Worm (Caenorhabditis elegans) whole organism, young adult: ENCODE data around the gene R07E5.7.

ENCODE experiments used
- B0035.1 ChIP-seq: sonication (generic microtip); optimal IDR thresholded peaks from 2 replicates; lab custom pipeline; 2016; ENCODE audit warnings: missing genetic modification characterization, mild to moderate bottlenecking, missing compliant biosample characterization, missing genotype, missing genetic modification reagents
- F33H1.4 ChIP-seq: fragments of 200-800 bp; sonication (Bioruptor generic); IDR thresholded peaks from 2 replicates; pipeline ENCODE4 v1.3.6; 2022; ENCODE audit warnings: missing genetic modification reagents, missing genetic modification characterization, missing compliant biosample characterization
- F52B5.7 ChIP-seq: sonication (generic microtip); optimal IDR thresholded peaks from 2 replicates; lab custom pipeline; 2016; ENCODE audit warnings: mild to moderate bottlenecking, missing genetic modification characterization, missing compliant biosample characterization
- Y95B8A.8 ChIP-seq: fragments of 200-800 bp; sonication (Bioruptor generic); IDR thresholded peaks from 2 replicates; pipeline ENCODE4 v1.3.6; 2022; ENCODE audit warnings: missing genetic modification reagents, missing genetic modification characterization, missing compliant biosample characterization
- akir-1 ChIP-seq: fragments of 200-800 bp; sonication (Bioruptor generic); optimal IDR thresholded peaks from 2 replicates; lab custom pipeline; 2018; ENCODE audit warnings: mild to moderate bottlenecking, missing genetic modification characterization, moderate library complexity, missing compliant biosample characterization
- ama-1 ChIP-seq, 3 experiments: fragments of 150-350 bp in 1 of 3; sonication (generic microtip) in 2 of 3; optimal IDR thresholded peaks; 2 replicates each; lab custom pipeline; 2014 to 2018; ENCODE audit warnings: missing biosample characterization in 2 of 3, missing genetic modification characterization in 2 of 3, missing genetic modification reagents in 2 of 3
- attf-3 ChIP-seq: fragments of 200-800 bp; sonication (Bioruptor generic); conservative IDR thresholded peaks from 2 replicates; pipeline ENCODE4 v1.3.6; 2022; ENCODE audit warnings: missing genetic modification reagents, missing genetic modification characterization, missing compliant biosample characterization
- bed-2 ChIP-seq: fragments of 200-800 bp; sonication (Bioruptor generic); IDR thresholded peaks from 2 replicates; pipeline ENCODE4 v1.3.6; 2022; ENCODE audit warnings: missing genetic modification reagents, missing genetic modification characterization, missing compliant biosample characterization
- ceh-100 ChIP-seq: fragments of 200-800 bp; sonication (Bioruptor generic); IDR thresholded peaks from 2 replicates; pipeline ENCODE4 v1.3.6; 2022; ENCODE audit warnings: missing genetic modification reagents, missing genetic modification characterization, missing compliant biosample characterization
- die-1 ChIP-seq: sonication (generic microtip); optimal IDR thresholded peaks from 2 replicates; lab custom pipeline; 2016; ENCODE audit warnings: missing genotype, mild to moderate bottlenecking, missing genetic modification characterization, missing compliant biosample characterization
- dox-1 ChIP-seq: fragments of 200-800 bp; sonication (Bioruptor generic); IDR thresholded peaks from 2 replicates; pipeline ENCODE4 v1.3.6; 2022; ENCODE audit warnings: missing genetic modification reagents, missing genetic modification characterization, missing compliant biosample characterization
- dpl-1 ChIP-seq: fragments of 150-350 bp; optimal IDR thresholded peaks from 2 replicates; lab custom pipeline; 2014; ENCODE audit warnings: missing biosample characterization, missing genetic modification reagents, missing genetic modification characterization
- egl-44 ChIP-seq: fragments of 200-800 bp; sonication (Bioruptor generic); IDR thresholded peaks from 2 replicates; pipeline ENCODE4 v1.3.6; 2022; ENCODE audit warnings: missing genetic modification reagents, missing genetic modification characterization, missing compliant biosample characterization
- ets-4 ChIP-seq: fragments of 200-800 bp; sonication (Bioruptor generic); optimal IDR thresholded peaks from 2 replicates; lab custom pipeline; 2018; ENCODE audit warnings: mild to moderate bottlenecking, missing genetic modification characterization, missing compliant biosample characterization
- hmg-1.2 ChIP-seq: fragments of 200-800 bp; sonication (Bioruptor generic); IDR thresholded peaks from 2 replicates; pipeline ENCODE4 v1.3.6; 2022; ENCODE audit warnings: missing genetic modification reagents, missing genetic modification characterization, missing compliant biosample characterization
- hmg-20 ChIP-seq: fragments of 200-800 bp; sonication (Bioruptor generic); IDR thresholded peaks from 2 replicates; pipeline ENCODE4 v1.3.6; 2022; ENCODE audit warnings: missing genetic modification reagents, missing genetic modification characterization, missing compliant biosample characterization
- lin-26 ChIP-seq: fragments of 200-800 bp; sonication (Bioruptor generic); IDR thresholded peaks from 2 replicates; pipeline ENCODE4 v1.3.6; 2022; ENCODE audit warnings: missing genetic modification reagents, missing genetic modification characterization, missing compliant biosample characterization
- lin-35 ChIP-seq, 3 experiments: fragments of 150-350 bp in 2 of 3; sonication (generic microtip) in 1 of 3; optimal IDR thresholded peaks; 2 replicates each; lab custom pipeline; 2014 to 2018; ENCODE audit warnings: missing biosample characterization in 3 of 3, missing genetic modification characterization in 3 of 3, missing genetic modification reagents in 3 of 3
- lsy-27 ChIP-seq: sonication (generic microtip); optimal IDR thresholded peaks from 2 replicates; lab custom pipeline; 2017; ENCODE audit warnings: missing genetic modification characterization, mild to moderate bottlenecking, missing compliant biosample characterization, antibody characterized with exemption, missing genotype, borderline replicate concordance; ENCODE audit not compliant: insufficient read depth
- mcd-1 ChIP-seq: fragments of 200-800 bp; sonication (Bioruptor generic); IDR thresholded peaks from 2 replicates; pipeline ENCODE4 v1.3.6; 2022; ENCODE audit warnings: missing genetic modification reagents, missing genetic modification characterization, missing compliant biosample characterization
- mxl-1 ChIP-seq: sonication (generic microtip); optimal IDR thresholded peaks from 2 replicates; lab custom pipeline; 2016; ENCODE audit warnings: missing genetic modification characterization, missing compliant biosample characterization
- rcor-1 ChIP-seq: fragments of 200-800 bp; sonication (Bioruptor generic); IDR thresholded peaks from 2 replicates; pipeline ENCODE4 v1.3.6; 2022; ENCODE audit warnings: missing genetic modification reagents, missing genetic modification characterization, missing compliant biosample characterization
- rec-8 ChIP-seq, 2 experiments: sonication (generic microtip); optimal IDR thresholded peaks; 2 replicates each; lab custom pipeline; 2016; ENCODE audit warnings: mild to moderate bottlenecking in 2 of 2, missing genetic modification characterization in 2 of 2, missing genetic modification reagents in 2 of 2, missing genotype in 2 of 2, missing biosample characterization in 1 of 2, missing compliant biosample characterization in 1 of 2, moderate library complexity in 1 of 2
- snpc-1.3 ChIP-seq: sonication (generic microtip); optimal IDR thresholded peaks from 2 replicates; lab custom pipeline; 2017; ENCODE audit warnings: missing genetic modification characterization, mild to moderate bottlenecking, missing compliant biosample characterization, antibody characterized with exemption, moderate library complexity, missing genotype, missing genetic modification reagents; ENCODE audit not compliant: insufficient read depth
- sptf-2 ChIP-seq: fragments of 200-800 bp; sonication (Bioruptor generic); optimal IDR thresholded peaks from 2 replicates; lab custom pipeline; 2018; ENCODE audit warnings: mild to moderate bottlenecking, missing genetic modification characterization, missing compliant biosample characterization
- unc-130 ChIP-seq: sonication (generic microtip); optimal IDR thresholded peaks from 2 replicates; lab custom pipeline; 2016; ENCODE audit warnings: missing genetic modification reagents, missing genetic modification characterization, missing compliant biosample characterization
- xnd-1 ChIP-seq: sonication (generic microtip); optimal IDR thresholded peaks from 2 replicates; lab custom pipeline; 2016; ENCODE audit warnings: missing genotype, missing genetic modification reagents, missing genetic modification characterization, missing compliant biosample characterization
- ztf-18 ChIP-seq: sonication (generic microtip); optimal IDR thresholded peaks from 2 replicates; lab custom pipeline; 2016; ENCODE audit warnings: missing genotype, mild to moderate bottlenecking, missing genetic modification characterization, missing compliant biosample characterization
- ztf-6 ChIP-seq: fragments of 200-800 bp; sonication (Bioruptor generic); IDR thresholded peaks from 2 replicates; pipeline ENCODE4 v1.3.6; 2022; ENCODE audit warnings: missing genetic modification reagents, missing genetic modification characterization, missing compliant biosample characterization

Gene R07E5.7

DNA sequence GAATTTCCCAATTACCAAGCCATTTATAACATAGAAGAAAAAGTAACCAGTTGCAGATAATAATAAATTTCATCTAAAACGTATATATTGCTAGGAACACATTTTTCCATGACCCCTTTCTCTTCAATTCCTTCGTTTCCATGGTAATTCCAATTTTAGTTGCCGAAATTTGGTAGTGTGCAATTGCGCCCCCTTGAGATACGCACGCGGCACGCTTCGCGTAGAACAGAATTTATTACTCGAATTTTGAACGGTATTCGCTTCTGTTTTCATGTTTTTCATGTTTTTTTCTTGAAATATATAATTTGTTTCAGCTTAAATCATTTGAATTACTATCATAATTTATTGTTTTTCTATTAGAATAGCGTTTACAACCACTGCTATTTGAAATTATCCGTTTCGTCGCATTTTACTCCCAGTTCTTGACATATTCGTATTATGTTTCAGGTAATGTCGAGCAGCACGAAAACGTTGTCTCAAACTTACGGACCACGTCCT, 14.6 kb downstream of the R07E5.7 start, which contains the start of the genes R07E5.17 and snfc-5 (continued):
- TF ChIP-seq hmg-1.2 (GFP tag; lab: Robert Waterston, UW): peak; percentile 15; the same call in 1 of the 2 replicates
- TF ChIP-seq ztf-6 (GFP tag; lab: Robert Waterston, UW): no peak
- TF ChIP-seq die-1 (tag; lab: Kevin White, UChicago): no peak
- no peak for TF ChIP-seq akir-1 (GFP tag; lab: Kevin White, UChicago)
- TF ChIP-seq dox-1: 0 out of 2 replicates have a peak, but pooled peaks have one; percentile 28
- 0 out of 2 replicates have a peak, but pooled peaks have one; percentile 22 for TF ChIP-seq mcd-1 (GFP tag; lab: Robert Waterston, UW)

DNA sequence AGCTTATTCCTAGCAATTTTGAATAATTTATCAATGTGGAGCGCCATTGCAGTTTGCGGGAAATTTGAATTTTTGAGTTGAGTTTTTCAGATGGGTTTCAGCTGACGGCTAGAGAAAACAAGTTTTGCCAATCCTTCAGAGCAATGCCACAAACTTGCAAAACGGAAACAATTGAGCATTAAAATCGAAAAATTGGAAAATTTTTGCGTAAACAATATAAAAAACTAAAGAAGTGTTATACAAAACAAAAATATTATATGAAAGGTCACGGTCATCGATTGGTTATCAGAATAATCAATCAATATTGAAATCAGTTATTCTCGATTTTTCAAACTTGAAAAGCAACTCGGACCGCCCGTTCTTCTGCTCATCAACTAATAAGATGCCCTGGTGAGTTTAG, 17.8 kb downstream of the R07E5.7 start, which contains the start of gene R07E5.15:
TSS of gene R07E5.15 (plus strand) at position 301 of the 400 bp plus-strand sequence.
- no peak for TF ChIP-seq Y95B8A.8 (GFP tag; lab: Robert Waterston, UW)
- TF ChIP-seq attf-3 (GFP tag; lab: Robert Waterston, UW): no peak
- no peak for TF ChIP-seq rcor-1 (GFP tag; lab: Robert Waterston, UW)
- no peak for TF ChIP-seq unc-130
- no peak for TF ChIP-seq ama-1 (optimal IDR thresholded peaks at IDR 0.05; lab: Kevin White, UChicago)
- no peak for TF ChIP-seq ama-1 (GFP tag; optimal IDR thresholded peaks at IDR 0.05; lab: Kevin White, UChicago)
- no peak for TF ChIP-seq F52B5.7 (tag; lab: Kevin White, UChicago)
- no peak for TF ChIP-seq ceh-100 (GFP tag; lab: Robert Waterston, UW)
- no peak for TF ChIP-seq hmg-20 (GFP tag; lab: Robert Waterston, UW)
- TF ChIP-seq lin-35 (GFP tag; optimal IDR thresholded peaks at IDR 0.05; lab: Kevin White, UChicago): no peak
- no peak for TF ChIP-seq B0035.1 (tag; lab: Kevin White, UChicago)
- no peak for TF ChIP-seq bed-2 (GFP tag; lab: Robert Waterston, UW)
- no peak for TF ChIP-seq F33H1.4 (GFP tag; lab: Robert Waterston, UW)
- no peak for TF ChIP-seq mxl-1 (tag; lab: Kevin White, UChicago)
- no peak for TF ChIP-seq sptf-2

DNA sequence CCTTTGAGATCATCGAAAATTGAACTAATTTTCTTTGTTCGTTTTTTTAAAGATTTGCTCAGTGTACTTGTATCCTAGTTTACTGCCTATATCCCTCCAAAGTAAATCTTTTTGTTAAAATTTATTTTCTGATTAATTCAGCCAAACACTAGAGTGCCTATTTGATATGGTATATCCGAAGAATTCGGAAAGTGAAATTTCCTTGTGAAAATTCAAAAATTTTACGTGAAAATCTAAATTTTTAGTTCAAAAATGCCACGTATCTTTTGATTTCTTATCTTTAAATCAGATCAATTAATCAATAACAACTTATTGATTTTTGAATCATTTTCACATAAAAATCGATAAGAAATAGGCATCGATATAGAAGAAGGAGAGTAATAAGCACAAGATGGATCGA, 20.5 kb downstream of the R07E5.7 start, which contains the start of gene R07E5.6:
TSS of gene R07E5.6 (plus strand) at position 301 of the 400 bp plus-strand sequence.
- no peak for TF ChIP-seq snpc-1.3 (tag; lab: Kevin White, UChicago)
- no peak for TF ChIP-seq ztf-18 (tag; lab: Kevin White, UChicago)
- no peak for TF ChIP-seq mcd-1 (GFP tag; lab: Robert Waterston, UW)
- TF ChIP-seq ets-4 (GFP tag; lab: Kevin White, UChicago): no peak
- no peak for TF ChIP-seq dpl-1 (GFP tag; lab: Kevin White, UChicago)
- TF ChIP-seq lin-26 (GFP tag; lab: Robert Waterston, UW): no peak
- no peak for TF ChIP-seq xnd-1 (tag; lab: Kevin White, UChicago)
- no peak for TF ChIP-seq rec-8 (tag; optimal IDR thresholded peaks at IDR 0.05; lab: Kevin White, UChicago)
- no peak for TF ChIP-seq akir-1 (GFP tag; lab: Kevin White, UChicago)
- TF ChIP-seq egl-44 (GFP tag; lab: Robert Waterston, UW): no peak
- no peak for TF ChIP-seq F33H1.4 (GFP tag; lab: Robert Waterston, UW)
- no peak for TF ChIP-seq hmg-20 (GFP tag; lab: Robert Waterston, UW)
- no peak for TF ChIP-seq lsy-27 (tag; lab: Kevin White, UChicago)
- no peak for TF ChIP-seq F52B5.7 (tag; lab: Kevin White, UChicago)

DNA sequence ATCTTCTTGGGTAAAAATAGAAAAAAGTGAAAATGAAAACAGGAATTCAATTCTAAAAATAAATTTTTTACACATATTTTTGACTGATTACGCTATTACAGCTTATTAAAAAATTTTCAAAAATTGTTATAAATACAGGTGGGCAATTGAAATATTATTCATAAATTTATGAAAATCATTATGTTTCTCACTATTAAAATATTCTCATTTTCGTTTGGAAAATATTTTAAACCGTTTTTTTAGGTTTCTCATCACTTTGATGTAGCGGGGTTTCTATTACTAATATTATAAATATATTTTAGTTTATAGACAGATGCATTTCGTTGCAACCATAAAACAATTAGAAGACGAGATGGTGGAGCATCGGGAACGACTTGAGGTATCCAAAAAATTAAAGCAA, 21.9 kb downstream of the R07E5.7 start, which contains the start of gene R07E5.5:
TSS of gene R07E5.5 (plus strand) at position 301 of the 400 bp plus-strand sequence.
- TF ChIP-seq ztf-18 (tag; lab: Kevin White, UChicago) (no peak), akir-1 (GFP tag; lab: Kevin White, UChicago) (no peak), F33H1.4 (GFP tag; lab: Robert Waterston, UW) (no peak)
- TF ChIP-seq, all 124 proteins: peak for 0
